Fruit fly (Drosophila melanogaster) whole organism, adult: ENCODE measurements around the gene CG3213.

Source experiments
- CG12768 ChIP-seq: fragments of 200-800 bp; sonication (Bioruptor generic); optimal IDR thresholded peaks from 2 replicates; lab custom pipeline; 2017; ENCODE audit warnings: missing biosample characterization, missing genetic modification characterization, mild to moderate bottlenecking, moderate library complexity, missing genetic modification reagents
- CG14711 ChIP-seq: fragments of 200-800 bp; sonication (Bioruptor generic); optimal IDR thresholded peaks from 2 replicates; lab custom pipeline; 2018; ENCODE audit warnings: missing biosample characterization, mild to moderate bottlenecking, missing genetic modification characterization, moderate library complexity
- CG1620 ChIP-seq: fragments of 200-800 bp; sonication (Bioruptor generic); optimal IDR thresholded peaks from 2 replicates; lab custom pipeline; 2016; ENCODE audit warnings: missing biosample characterization, missing genetic modification characterization
- CG5204 ChIP-seq: fragments of 200-800 bp; sonication (Bioruptor generic); optimal IDR thresholded peaks from 2 replicates; lab custom pipeline; 2016; ENCODE audit warnings: missing biosample characterization, missing genetic modification characterization
- CG7045 ChIP-seq: fragments of 200-800 bp; sonication (Bioruptor generic); optimal IDR thresholded peaks from 2 replicates; lab custom pipeline; 2017; ENCODE audit warnings: missing biosample characterization, mild to moderate bottlenecking, missing genetic modification characterization
- CG7101 ChIP-seq: fragments of 200-800 bp; sonication (Bioruptor generic); optimal IDR thresholded peaks from 2 replicates; lab custom pipeline; 2018; ENCODE audit warnings: missing biosample characterization, mild to moderate bottlenecking, missing genetic modification characterization, moderate library complexity
- Clk ChIP-seq: fragments of 200-800 bp; sonication (Bioruptor generic); optimal IDR thresholded peaks from 2 replicates; lab custom pipeline; 2017; ENCODE audit warnings: missing biosample characterization, missing genetic modification characterization
- Crg-1 ChIP-seq: fragments of 200-800 bp; sonication (Bioruptor generic); optimal IDR thresholded peaks from 2 replicates; lab custom pipeline; 2016; ENCODE audit warnings: missing biosample characterization, missing genetic modification characterization
- Mnt ChIP-seq: fragments of 200-800 bp; sonication (Bioruptor generic); optimal IDR thresholded peaks from 2 replicates; lab custom pipeline; 2016; ENCODE audit warnings: missing biosample characterization, mild to moderate bottlenecking, missing genetic modification characterization
- cic ChIP-seq: fragments of 200-800 bp; sonication (Bioruptor generic); optimal IDR thresholded peaks from 2 replicates; lab custom pipeline; 2017; ENCODE audit warnings: missing biosample characterization, mild to moderate bottlenecking, missing genetic modification characterization, moderate library complexity
- kay ChIP-seq: fragments of 200-800 bp; sonication (Bioruptor generic); peaks from one replicate; lab custom pipeline; 2016; ENCODE audit warnings: missing biosample characterization, missing genetic modification characterization, borderline replicate concordance
- ovo ChIP-seq: fragments of 200-800 bp; sonication (Bioruptor generic); optimal IDR thresholded peaks from 2 replicates; lab custom pipeline; 2016; ENCODE audit warnings: missing biosample characterization, missing genetic modification characterization
- pad ChIP-seq: fragments of 200-800 bp; sonication (Bioruptor generic); optimal IDR thresholded peaks from 3 replicates; lab custom pipeline; 2017; ENCODE audit warnings: missing biosample characterization, missing genetic modification characterization, mild to moderate bottlenecking, moderate library complexity, missing genetic modification reagents

DNA sequence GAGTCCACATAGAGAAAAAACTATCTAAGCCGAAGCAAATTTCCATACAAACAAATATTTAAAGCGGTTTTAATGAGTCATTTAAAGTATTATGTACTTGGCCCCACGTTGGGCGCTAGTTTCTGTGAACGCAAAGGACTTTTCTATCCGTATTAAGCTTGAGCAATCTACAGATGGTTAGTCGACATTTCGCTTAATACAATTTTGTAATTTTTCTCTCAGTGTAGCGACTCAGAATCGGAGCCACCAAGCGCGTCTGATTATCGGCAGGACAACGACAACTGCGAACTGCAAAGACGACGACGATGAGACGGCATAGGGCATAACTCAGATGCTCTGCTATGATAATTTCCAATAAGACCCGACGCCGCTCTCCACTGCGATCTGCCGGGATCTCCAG, 43.0 kb upstream of the CG3213 start:
- no peak for TF ChIP-seq cic (GFP tag; lab: Kevin White, UChicago)
- no peak for TF ChIP-seq Mnt (GFP tag; lab: Kevin White, UChicago)
- no peak for TF ChIP-seq CG7045 (GFP tag; lab: Kevin White, UChicago)
- no peak for TF ChIP-seq CG5204 (GFP tag; lab: Kevin White, UChicago)
- TF ChIP-seq ovo (GFP tag; lab: Kevin White, UChicago), result no peak
- TF ChIP-seq kay (GFP tag; lab: Kevin White, UChicago), result no peak
- no peak for TF ChIP-seq pad (GFP tag; lab: Kevin White, UChicago)
- TF ChIP-seq CG1620 (GFP tag; lab: Kevin White, UChicago), result no peak
- TF ChIP-seq CG14711 (tag; lab: Kevin White, UChicago), result no peak
- TF ChIP-seq Crg-1 (GFP tag; lab: Kevin White, UChicago), result no peak
- TF ChIP-seq Clk (GFP tag; lab: Kevin White, UChicago), result no peak
- TF ChIP-seq CG7101, result no peak
- no peak for TF ChIP-seq CG12768 (GFP tag; lab: Kevin White, UChicago)
